Fruit fly (Drosophila melanogaster) whole organism, adult: ENCODE data around the gene CG7320.

Experiments used
- CG11617 ChIP-seq: fragments of 200-800 bp; sonication (Bioruptor generic); optimal IDR thresholded peaks from 2 replicates; lab custom pipeline; 2017; ENCODE audit warnings: mild to moderate bottlenecking, missing biosample characterization, missing genetic modification reagents, missing genetic modification characterization
- CG12768 ChIP-seq: fragments of 200-800 bp; sonication (Bioruptor generic); optimal IDR thresholded peaks from 2 replicates; lab custom pipeline; 2017; ENCODE audit warnings: missing biosample characterization, missing genetic modification characterization, mild to moderate bottlenecking, moderate library complexity, missing genetic modification reagents
- CG14711 ChIP-seq: fragments of 200-800 bp; sonication (Bioruptor generic); optimal IDR thresholded peaks from 2 replicates; lab custom pipeline; 2018; ENCODE audit warnings: missing biosample characterization, mild to moderate bottlenecking, missing genetic modification characterization, moderate library complexity
- CG1620 ChIP-seq: fragments of 200-800 bp; sonication (Bioruptor generic); optimal IDR thresholded peaks from 2 replicates; lab custom pipeline; 2016; ENCODE audit warnings: missing biosample characterization, missing genetic modification characterization
- CG33017 ChIP-seq: fragments of 200-800 bp; sonication (Bioruptor generic); optimal IDR thresholded peaks from 2 replicates; lab custom pipeline; 2018; ENCODE audit warnings: missing biosample characterization, mild to moderate bottlenecking, missing genetic modification characterization, moderate library complexity
- CG5204 ChIP-seq: fragments of 200-800 bp; sonication (Bioruptor generic); optimal IDR thresholded peaks from 2 replicates; lab custom pipeline; 2016; ENCODE audit warnings: missing biosample characterization, missing genetic modification characterization
- CG7045 ChIP-seq: fragments of 200-800 bp; sonication (Bioruptor generic); optimal IDR thresholded peaks from 2 replicates; lab custom pipeline; 2017; ENCODE audit warnings: missing biosample characterization, mild to moderate bottlenecking, missing genetic modification characterization
- CG7101 ChIP-seq: fragments of 200-800 bp; sonication (Bioruptor generic); optimal IDR thresholded peaks from 2 replicates; lab custom pipeline; 2018; ENCODE audit warnings: missing biosample characterization, mild to moderate bottlenecking, missing genetic modification characterization, moderate library complexity
- Clk ChIP-seq: fragments of 200-800 bp; sonication (Bioruptor generic); optimal IDR thresholded peaks from 2 replicates; lab custom pipeline; 2017; ENCODE audit warnings: missing biosample characterization, missing genetic modification characterization
- Crg-1 ChIP-seq: fragments of 200-800 bp; sonication (Bioruptor generic); optimal IDR thresholded peaks from 2 replicates; lab custom pipeline; 2016; ENCODE audit warnings: missing biosample characterization, missing genetic modification characterization
- Hr96 ChIP-seq: fragments of 200-800 bp; sonication (Bioruptor generic); optimal IDR thresholded peaks from 2 replicates; lab custom pipeline; 2016; ENCODE audit warnings: missing biosample characterization, missing genetic modification characterization
- Mnt ChIP-seq: fragments of 200-800 bp; sonication (Bioruptor generic); optimal IDR thresholded peaks from 2 replicates; lab custom pipeline; 2016; ENCODE audit warnings: missing biosample characterization, mild to moderate bottlenecking, missing genetic modification characterization
- bab1 ChIP-seq: fragments of 200-800 bp; sonication (Bioruptor generic); optimal IDR thresholded peaks from 3 replicates; lab custom pipeline; 2019; ENCODE audit warnings: missing biosample characterization, mild to moderate bottlenecking, missing genetic modification characterization, moderate library complexity
- cic ChIP-seq: fragments of 200-800 bp; sonication (Bioruptor generic); optimal IDR thresholded peaks from 2 replicates; lab custom pipeline; 2017; ENCODE audit warnings: missing biosample characterization, mild to moderate bottlenecking, missing genetic modification characterization, moderate library complexity
- cnc ChIP-seq, 2 experiments: fragments of >200 bp; optimal IDR thresholded peaks; 2 replicates each; lab custom pipeline; 2017
- kay ChIP-seq: fragments of 200-800 bp; sonication (Bioruptor generic); peaks from one replicate; lab custom pipeline; 2016; ENCODE audit warnings: missing biosample characterization, missing genetic modification characterization, borderline replicate concordance
- ovo ChIP-seq: fragments of 200-800 bp; sonication (Bioruptor generic); optimal IDR thresholded peaks from 2 replicates; lab custom pipeline; 2016; ENCODE audit warnings: missing biosample characterization, missing genetic modification characterization
- pad ChIP-seq: fragments of 200-800 bp; sonication (Bioruptor generic); optimal IDR thresholded peaks from 3 replicates; lab custom pipeline; 2017; ENCODE audit warnings: missing biosample characterization, missing genetic modification characterization, mild to moderate bottlenecking, moderate library complexity, missing genetic modification reagents
- tj ChIP-seq: fragments of 200-800 bp; sonication (Bioruptor generic); optimal IDR thresholded peaks from 3 replicates; lab custom pipeline; 2017; ENCODE audit warnings: missing biosample characterization, mild to moderate bottlenecking, missing genetic modification characterization, moderate library complexity
- toe ChIP-seq: fragments of 200-800 bp; sonication (Bioruptor generic); optimal IDR thresholded peaks from 2 replicates; lab custom pipeline; 2016; ENCODE audit warnings: missing biosample characterization, missing genetic modification characterization

CG7320 gene

dm6 chr3L:18201194-18201593 lies at the start of gene CG7320:
Gene CG7320 (plus strand): TSS chr3L:18201494.
- no peak for TF ChIP-seq pad (GFP tag; lab: Kevin White, UChicago)
- no peak for TF ChIP-seq Hr96 (GFP tag; lab: Kevin White, UChicago)
- no peak for TF ChIP-seq CG7101 (tag; lab: Kevin White, UChicago)
- TF ChIP-seq CG7045: no peak
- no peak for TF ChIP-seq CG14711 (tag; lab: Kevin White, UChicago)
- no peak for TF ChIP-seq toe (GFP tag; lab: Kevin White, UChicago)
- TF ChIP-seq Crg-1 (GFP tag; lab: Kevin White, UChicago): no peak
- no peak for TF ChIP-seq tj (GFP tag; lab: Kevin White, UChicago)
- TF ChIP-seq CG33017 (tag; lab: Kevin White, UChicago): no peak
- TF ChIP-seq bab1 (GFP tag; lab: Kevin White, UChicago): no peak
- TF ChIP-seq ovo: no peak
- no peak for TF ChIP-seq kay (GFP tag; lab: Kevin White, UChicago)
- no peak for TF ChIP-seq CG1620 (GFP tag; lab: Kevin White, UChicago)

DNA sequence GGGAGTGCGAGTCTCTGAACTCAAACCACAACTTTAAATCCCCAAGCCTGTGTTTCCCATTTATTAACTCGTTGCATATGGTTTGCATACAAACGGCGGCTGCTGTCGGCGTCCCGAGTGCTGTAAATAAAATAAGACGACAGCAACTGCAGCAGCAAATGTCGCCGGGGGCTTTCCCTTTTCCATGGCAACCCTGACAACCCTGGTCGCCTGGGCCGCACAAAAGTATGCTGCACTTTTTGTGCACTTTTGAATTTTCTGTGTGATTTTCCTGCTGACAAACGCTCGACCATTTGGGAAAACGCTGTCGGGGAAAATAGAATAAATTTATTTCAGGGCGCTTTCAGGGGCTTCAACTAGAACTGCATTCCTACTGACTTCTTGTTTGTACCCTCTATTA lies 47.2 kb upstream of the CG7320 start:
- TF ChIP-seq CG14711 (tag; lab: Kevin White, UChicago) (peak; percentile 32), ovo (no peak)

DNA sequence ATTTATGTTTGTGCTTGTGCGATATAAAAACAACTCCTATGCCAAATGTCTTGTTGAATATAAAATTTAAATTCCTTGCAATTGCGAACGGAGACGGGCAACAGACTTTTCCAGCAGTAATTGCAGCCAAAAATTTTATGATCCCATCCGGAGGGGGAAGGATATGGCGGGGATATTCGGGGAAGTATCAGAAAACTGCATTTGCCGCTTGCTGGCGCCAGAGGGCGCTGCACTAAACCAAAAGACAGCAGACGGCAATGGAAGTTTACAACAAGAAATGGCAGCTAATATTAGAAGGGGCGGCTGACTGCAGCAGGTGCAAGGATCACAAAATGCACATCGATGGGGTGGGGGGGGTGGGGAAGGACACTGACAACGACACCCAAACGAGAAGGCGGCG lies 40.1 kb upstream of the CG7320 start:
- no peak for TF ChIP-seq CG14711 (tag; lab: Kevin White, UChicago)
- no peak for TF ChIP-seq CG1620 (GFP tag; lab: Kevin White, UChicago)
- no peak for TF ChIP-seq CG5204 (GFP tag; lab: Kevin White, UChicago)
- no peak for TF ChIP-seq Clk (GFP tag; lab: Kevin White, UChicago)
- TF ChIP-seq toe (GFP tag; lab: Kevin White, UChicago): no peak
- TF ChIP-seq CG7045: no peak
- no peak for TF ChIP-seq CG12768 (GFP tag; lab: Kevin White, UChicago)
- no peak for TF ChIP-seq cnc (optimal IDR thresholded peaks at IDR 0.05; lab: Kevin White, UChicago)
- TF ChIP-seq CG11617: no peak
- no peak for TF ChIP-seq tj (GFP tag; lab: Kevin White, UChicago)
- no peak for TF ChIP-seq Mnt (GFP tag; lab: Kevin White, UChicago)
- no peak for TF ChIP-seq pad (GFP tag; lab: Kevin White, UChicago)
- TF ChIP-seq kay (GFP tag; lab: Kevin White, UChicago): no peak
- TF ChIP-seq cic: no peak
- TF ChIP-seq CG33017 (tag; lab: Kevin White, UChicago): no peak

DNA sequence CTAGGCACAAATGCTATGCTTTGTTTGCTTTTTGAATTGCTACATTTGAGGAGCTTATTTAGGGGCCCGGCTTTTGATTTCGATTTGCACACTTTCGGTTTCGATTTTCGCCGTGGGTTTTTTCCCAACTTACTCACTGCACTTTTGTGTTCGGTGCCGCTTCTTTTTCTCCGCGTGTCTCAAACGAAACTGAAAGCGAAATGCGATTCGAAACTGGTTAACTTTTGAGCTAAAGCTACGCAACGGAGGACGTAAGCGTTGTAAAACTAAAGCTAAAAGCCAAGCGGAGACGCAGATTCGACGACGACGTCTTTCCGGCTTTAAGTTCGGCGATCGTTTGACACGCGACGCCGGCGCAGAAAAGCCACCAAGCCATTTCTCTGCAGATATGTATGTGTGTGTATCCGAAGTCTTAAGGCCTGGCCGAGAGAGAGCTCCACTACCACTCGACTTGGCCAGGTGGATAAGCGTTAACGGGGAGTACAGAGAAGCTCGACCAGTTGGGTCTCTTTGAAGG lies 39.1 kb upstream of the CG7320 start, which contains the start of gene CG13699:
TSS of gene CG13699 (minus strand) at position 349 of the 517 bp plus-strand sequence.
- no peak for TF ChIP-seq CG5204 (GFP tag; lab: Kevin White, UChicago)
- no peak for TF ChIP-seq CG11617
- TF ChIP-seq Crg-1 (GFP tag; lab: Kevin White, UChicago): no peak
- no peak for TF ChIP-seq ovo
- no peak for TF ChIP-seq cnc (optimal IDR thresholded peaks at IDR 0.05; lab: Kevin White, UChicago)
- TF ChIP-seq CG12768 (GFP tag; lab: Kevin White, UChicago): no peak
- no peak for TF ChIP-seq bab1 (GFP tag; lab: Kevin White, UChicago)
- no peak for TF ChIP-seq pad (GFP tag; lab: Kevin White, UChicago)
- TF ChIP-seq tj (GFP tag; lab: Kevin White, UChicago): no peak
- no peak for TF ChIP-seq Clk (GFP tag; lab: Kevin White, UChicago)
- TF ChIP-seq CG14711 (tag; lab: Kevin White, UChicago): no peak
- no peak for TF ChIP-seq Hr96 (GFP tag; lab: Kevin White, UChicago)
- TF ChIP-seq CG33017 (tag; lab: Kevin White, UChicago): no peak
- no peak for TF ChIP-seq Mnt (GFP tag; lab: Kevin White, UChicago)
- TF ChIP-seq kay (GFP tag; lab: Kevin White, UChicago): no peak
- TF ChIP-seq CG7101 (tag; lab: Kevin White, UChicago): no peak
- no peak for TF ChIP-seq CG1620 (GFP tag; lab: Kevin White, UChicago)
- TF ChIP-seq CG7045: no peak
- no peak for TF ChIP-seq cic

- TF ChIP-seq CG14711 (tag; lab: Kevin White, UChicago): no peak
- no peak for TF ChIP-seq kay (GFP tag; lab: Kevin White, UChicago)
- no peak for TF ChIP-seq CG5204 (GFP tag; lab: Kevin White, UChicago)
- no peak for TF ChIP-seq CG7045
- no peak for TF ChIP-seq CG7101 (tag; lab: Kevin White, UChicago)
- no peak for TF ChIP-seq CG11617
- TF ChIP-seq Clk (GFP tag; lab: Kevin White, UChicago): no peak
- TF ChIP-seq CG1620 (GFP tag; lab: Kevin White, UChicago): no peak
- TF ChIP-seq toe (GFP tag; lab: Kevin White, UChicago): no peak
- no peak for TF ChIP-seq cnc (optimal IDR thresholded peaks at IDR 0.05; lab: Kevin White, UChicago)
- no peak for TF ChIP-seq ovo
- no peak for TF ChIP-seq Hr96 (GFP tag; lab: Kevin White, UChicago)
These were observed 38.2 kb upstream of the CG7320 start for dm6 chr3L:18163127-18163526.

- TF ChIP-seq Hr96 (GFP tag; lab: Kevin White, UChicago) (no peak), Clk (GFP tag; lab: Kevin White, UChicago) (no peak), kay (GFP tag; lab: Kevin White, UChicago) (no peak), tj (GFP tag; lab: Kevin White, UChicago) (no peak), Mnt (GFP tag; lab: Kevin White, UChicago) (no peak), Crg-1 (GFP tag; lab: Kevin White, UChicago) (no peak), CG33017 (tag; lab: Kevin White, UChicago) (no peak), CG1620 (GFP tag; lab: Kevin White, UChicago) (no peak), CG7045 (no peak)
These were observed 36.5 kb upstream of the CG7320 start for dm6 chr3L:18164804-18165203.
